Worm (Caenorhabditis elegans) whole organism, L3 larva: ENCODE data around the gene lact-5.

Experiments used
- nhr-237 ChIP-seq: fragments of 150-350 bp; optimal IDR thresholded peaks from 2 replicates; lab custom pipeline; 2014; ENCODE audit warnings: missing biosample characterization, missing genetic modification characterization
- nhr-76 ChIP-seq: fragments of 150-350 bp; sonication (generic microtip); optimal IDR thresholded peaks from 5 replicates; lab custom pipeline; 2014; ENCODE audit warnings: missing biosample characterization, missing genetic modification characterization

DNA sequence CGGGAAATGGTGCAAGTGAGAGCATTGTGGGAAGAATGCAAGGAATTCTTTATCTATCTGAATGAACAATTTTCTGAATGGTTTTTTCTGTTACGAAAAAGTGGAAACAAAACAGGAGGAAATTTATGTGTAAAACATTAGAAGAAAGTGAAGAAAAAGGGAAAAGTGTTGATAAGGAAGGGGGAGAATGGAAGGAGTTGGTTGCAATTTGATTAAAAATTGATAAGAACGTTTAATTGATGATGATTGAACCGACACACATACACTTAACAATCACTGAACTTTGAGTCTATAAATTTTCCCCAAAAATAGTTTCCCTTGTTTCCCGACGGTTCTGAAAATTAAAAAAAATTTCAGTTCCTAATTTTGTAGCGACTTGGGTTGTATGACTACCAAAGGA lies 18.6 kb downstream of the lact-5 start:
- no peak for TF ChIP-seq nhr-76 (tag; lab: Kevin White, UChicago)
- no peak for TF ChIP-seq nhr-237 (tag; lab: Kevin White, UChicago)
